Worm (Caenorhabditis elegans) whole organism, L4/young adult: ENCODE measurements around the gene sms-1.

Source experiments
- W03F9.2 ChIP-seq: fragments of 150-350 bp; optimal IDR thresholded peaks from 2 replicates; lab custom pipeline; 2014; ENCODE audit warnings: missing biosample characterization, missing genetic modification characterization
- him-1 ChIP-seq: sonication (generic microtip); optimal IDR thresholded peaks from 2 replicates; lab custom pipeline; 2016; ENCODE audit warnings: missing genotype, missing genetic modification reagents, missing genetic modification characterization, missing compliant biosample characterization

ce11 chrIV:11493899-11494298, 4.1 kb downstream of the sms-1 start:
- TF ChIP-seq W03F9.2 (tag; lab: Kevin White, UChicago) (no peak), him-1 (tag; lab: Kevin White, UChicago) (no peak)
